Worm (Caenorhabditis elegans): Measurements from ENCODE around the gene C40H1.9.

C40H1.9 gene

DNA sequence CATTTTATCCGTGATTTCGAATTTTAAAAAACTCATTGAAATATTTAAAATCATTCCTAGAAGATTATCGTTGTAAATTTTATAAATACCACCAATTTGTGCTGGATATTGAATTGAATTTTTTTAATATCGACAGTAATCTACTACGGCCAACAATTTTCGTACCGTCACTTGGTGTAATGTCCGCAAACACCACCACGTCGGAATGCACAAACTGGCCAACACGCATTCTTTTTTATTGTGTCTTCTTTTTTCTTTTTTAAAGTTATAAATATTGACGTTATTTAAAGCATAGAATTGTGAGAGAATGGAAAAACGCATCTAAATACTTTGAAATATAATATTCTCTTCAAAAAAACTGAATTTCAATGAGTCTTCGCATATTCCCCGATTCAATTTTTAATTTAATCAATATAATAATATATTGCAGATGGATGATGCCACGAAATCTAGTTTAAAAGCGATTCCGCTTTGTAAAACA, 11.4 kb downstream of the C40H1.9 start, which contains the start of gene ufc-1:
Gene ufc-1, plus strand, starts transcription at position 431 of the 481 bp plus-strand sequence.
- TF ChIP-seq dmd-9 (GFP tag; IDR thresholded peaks at IDR 0.05) (no peak), mdl-1 (tag; optimal IDR thresholded peaks at IDR 0.05) (no peak), ztf-11 (tag; optimal IDR thresholded peaks at IDR 0.05) (no peak), ceh-82 (tag; optimal IDR thresholded peaks at IDR 0.05) (no peak), dve-1 (tag; optimal IDR thresholded peaks at IDR 0.05; ENCODE audit: insufficient read depth) (peak; percentile 14), dpl-1 (GFP tag; optimal IDR thresholded peaks at IDR 0.05) (peak; percentile 4), ces-1 (GFP tag; optimal IDR thresholded peaks at IDR 0.05) (no peak), mes-2 (tag; optimal IDR thresholded peaks at IDR 0.05; ENCODE audit: poor library complexity, severe bottlenecking) (peak; percentile 61), aha-1 (tag) (peak; percentile 43), lsy-2 (tag; optimal IDR thresholded peaks at IDR 0.05) (peak in 1 of 2 experiments; percentile 68), ZK337.2 (GFP tag; IDR thresholded peaks at IDR 0.05) (no peak)

DNA sequence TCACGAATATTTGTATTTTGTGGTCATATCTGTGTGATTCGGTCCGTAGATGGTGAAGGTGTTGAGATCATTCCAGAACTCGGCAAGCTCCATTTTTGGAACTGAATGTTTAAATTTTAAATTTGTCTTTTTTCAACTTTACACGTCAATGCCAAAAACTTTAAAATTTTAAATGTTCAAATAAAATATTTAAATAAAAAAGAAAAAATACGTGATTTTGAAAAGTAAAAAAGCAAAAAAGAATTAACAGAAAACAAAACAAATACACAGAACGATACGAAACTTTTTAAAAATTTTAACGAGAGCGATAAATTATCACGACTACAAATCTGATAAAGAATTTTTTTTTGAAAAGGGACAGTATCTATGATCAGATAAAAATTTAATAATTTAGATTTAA, 14.4 kb downstream of the C40H1.9 start, which contains the start of gene elo-4:
Gene elo-4, minus strand, starts transcription at position 101 of the 400 bp plus-strand sequence.
- TF ChIP-seq Y105C5A.15 (GFP tag; IDR thresholded peaks at IDR 0.05): no peak
- TF ChIP-seq dve-1 (tag; optimal IDR thresholded peaks at IDR 0.05; ENCODE audit: insufficient read depth): no peak

DNA sequence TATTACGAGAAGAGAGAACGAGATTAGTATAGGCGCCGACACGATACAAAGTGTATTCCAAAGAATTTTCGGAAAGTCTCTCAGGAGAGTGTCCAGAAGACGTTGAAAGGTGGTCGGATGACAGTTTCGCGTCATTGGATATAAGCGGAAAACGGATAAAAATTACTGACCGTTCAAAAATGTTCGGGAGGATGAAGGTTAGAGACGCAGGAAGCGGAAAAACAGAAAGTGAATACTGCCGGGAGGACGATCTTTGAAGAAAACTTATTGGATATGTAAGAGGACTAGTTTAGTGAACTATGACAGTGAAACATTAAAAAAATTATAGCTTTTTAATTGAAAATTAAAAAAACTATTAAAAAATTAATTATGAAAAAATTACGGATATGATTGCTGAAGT, 15.3 kb downstream of the C40H1.9 start:
- no peak for TF ChIP-seq hlh-30 (tag; optimal IDR thresholded peaks at IDR 0.05; ENCODE audit: insufficient read depth)
- no peak for TF ChIP-seq R02D3.7 (tag; optimal IDR thresholded peaks at IDR 0.05)
- no peak for TF ChIP-seq nhr-102 (tag; optimal IDR thresholded peaks at IDR 0.05)

DNA sequence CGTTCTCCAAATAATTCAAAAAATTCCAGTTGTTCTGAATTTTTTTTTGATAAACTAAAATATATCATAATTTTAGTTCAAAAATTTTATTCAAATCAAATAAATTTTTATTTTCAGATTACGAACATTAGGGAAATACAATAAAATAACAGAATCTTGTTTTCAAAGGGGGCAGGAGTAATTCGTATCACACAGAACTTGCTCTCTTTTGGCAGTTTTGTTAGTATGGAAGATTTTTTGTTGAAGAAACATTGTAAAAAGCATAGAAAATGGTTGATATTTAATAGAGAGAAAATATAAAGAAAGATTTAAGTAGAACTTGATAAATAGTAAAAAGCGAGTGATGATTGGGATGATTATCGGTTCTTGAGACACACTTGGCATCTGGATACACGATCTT, 17.1 kb downstream of the C40H1.9 start:
- TF ChIP-seq unc-62 (GFP tag; optimal IDR thresholded peaks at IDR 0.05 in 1 of 2) (peak in 1 of 2 experiments; percentile 95), unc-62 (tag; optimal IDR thresholded peaks at IDR 0.05) (no peak), Y5F2A.4 (GFP tag; optimal IDR thresholded peaks at IDR 0.05) (no peak), lin-13 (GFP tag; optimal IDR thresholded peaks at IDR 0.05) (no peak)

DNA sequence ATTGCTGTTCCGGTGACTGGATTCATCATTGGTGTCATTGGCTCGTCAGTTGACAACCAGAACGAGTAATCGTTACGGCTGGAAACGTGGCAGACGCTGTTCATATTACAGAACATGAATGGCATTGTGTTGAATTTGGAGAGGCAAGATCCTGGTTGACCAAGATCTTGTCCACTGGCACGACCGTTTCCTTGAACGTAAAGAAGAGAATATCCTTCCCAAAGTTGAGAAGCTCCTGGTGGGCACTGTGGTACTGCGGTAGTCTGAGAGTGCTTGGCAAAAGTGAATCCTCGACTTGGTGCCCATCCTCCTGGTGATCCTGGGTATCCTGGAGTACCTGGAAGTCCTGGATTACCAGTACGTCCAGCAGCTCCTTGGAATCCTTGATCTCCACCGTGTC, 18.2 kb downstream of the C40H1.9 start:
- TF ChIP-seq unc-62 (GFP tag; optimal IDR thresholded peaks at IDR 0.05 in 1 of 2): peak in 1 of 2 experiments; percentile 92
- no peak for TF ChIP-seq unc-62 (tag; optimal IDR thresholded peaks at IDR 0.05)
- no peak for TF ChIP-seq ceh-62 (tag; optimal IDR thresholded peaks at IDR 0.05)

DNA sequence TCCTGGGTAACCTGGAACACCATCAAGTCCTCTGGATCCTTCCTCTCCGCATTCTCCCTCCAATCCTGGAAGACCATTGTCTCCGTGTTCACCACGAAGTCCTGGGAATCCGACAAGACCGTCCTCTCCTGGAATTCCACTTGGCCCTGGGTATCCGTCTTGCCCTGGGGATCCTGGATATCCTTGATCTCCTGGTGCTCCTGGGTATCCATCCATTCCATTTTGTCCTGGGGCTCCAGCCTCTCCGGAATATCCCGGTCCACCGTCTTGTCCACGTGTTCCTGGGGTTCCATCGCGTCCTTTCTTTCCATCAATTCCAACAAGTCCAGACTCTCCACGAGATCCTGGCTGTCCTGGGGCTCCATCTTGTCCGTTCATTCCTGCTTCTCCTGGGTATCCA, 20.3 kb downstream of the C40H1.9 start:
- peak in 1 of 2 experiments; percentile 93 for TF ChIP-seq unc-62 (GFP tag; optimal IDR thresholded peaks at IDR 0.05 in 1 of 2)
- TF ChIP-seq unc-62 (tag; optimal IDR thresholded peaks at IDR 0.05): no peak
- no peak for TF ChIP-seq egl-27 (tag; optimal IDR thresholded peaks at IDR 0.05)

DNA sequence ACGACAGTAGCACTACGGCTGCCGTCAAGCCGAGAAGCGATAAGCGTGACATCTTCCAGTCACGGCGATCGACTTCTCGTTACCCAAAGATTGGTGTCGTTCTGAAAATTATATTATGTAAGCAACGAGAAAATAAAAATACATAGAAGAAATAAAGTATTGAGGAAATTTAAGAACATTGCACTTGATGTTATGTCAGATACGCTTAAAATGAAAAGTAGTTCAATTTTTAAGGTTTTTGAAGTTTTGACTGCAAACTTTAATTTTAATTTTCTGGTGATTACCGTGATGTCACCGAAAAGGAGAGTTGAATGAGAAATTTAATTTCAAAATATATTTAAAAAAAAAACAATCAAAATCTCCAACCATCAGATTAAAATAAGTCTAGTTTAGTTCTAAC, 24.6 kb downstream of the C40H1.9 start, which contains the start of gene emb-9:
Gene emb-9, minus strand, starts transcription at position 101 of the 400 bp plus-strand sequence.
- TF ChIP-seq mxl-3 (GFP tag; optimal IDR thresholded peaks at IDR 0.05) (no peak), zfp-3 (GFP tag; conservative IDR thresholded peaks at IDR 0.05) (no peak), ceh-28 (tag; optimal IDR thresholded peaks at IDR 0.05) (no peak)

DNA sequence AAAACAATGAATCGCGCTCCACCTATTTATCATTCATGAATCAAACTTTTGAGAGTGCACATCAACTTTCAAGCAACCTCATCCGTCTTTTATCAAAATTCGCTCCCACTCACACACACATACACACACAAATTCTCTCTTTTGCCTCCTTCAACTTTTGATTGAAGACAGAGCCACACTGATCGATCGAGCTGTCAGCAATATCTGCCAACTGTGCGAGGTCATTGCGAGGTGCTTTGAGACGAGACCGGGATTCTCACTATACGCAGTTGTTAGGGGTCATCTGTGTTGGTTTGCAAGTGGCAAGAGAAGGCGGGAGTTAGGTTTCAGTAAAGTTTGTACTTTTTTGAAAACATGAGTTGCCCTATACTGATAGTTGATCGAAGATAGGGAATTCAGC, 26.4 kb downstream of the C40H1.9 start:
- TF ChIP-seq unc-62 (GFP tag; optimal IDR thresholded peaks at IDR 0.05 in 1 of 2) (peak in 1 of 2 experiments; percentile 83), unc-62 (tag; optimal IDR thresholded peaks at IDR 0.05) (no peak), hlh-11 (tag; optimal IDR thresholded peaks at IDR 0.05) (peak; percentile 16), pha-4 (GFP tag; IDR thresholded peaks at IDR 0.05) (no peak), pha-4 (tag; optimal IDR thresholded peaks at IDR 0.05) (no peak)
